Worm (Caenorhabditis elegans) whole organism, L4 larva: ENCODE measurements around the gene H12D21.5.

Experiments used
- D1046.2 ChIP-seq: fragments of 200-800 bp; sonication (Bioruptor generic); IDR thresholded peaks from 2 replicates; pipeline ENCODE4 v1.3.6; 2022; ENCODE audit warnings: missing genetic modification characterization, missing compliant biosample characterization
- F10B5.3 ChIP-seq: sonication (generic microtip); optimal IDR thresholded peaks from 2 replicates; lab custom pipeline; 2016; ENCODE audit warnings: mild to moderate bottlenecking, missing genetic modification characterization, missing compliant biosample characterization
- F37D6.2 ChIP-seq: sonication (generic microtip); optimal IDR thresholded peaks from 2 replicates; lab custom pipeline; 2016; ENCODE audit warnings: mild to moderate bottlenecking, missing genetic modification characterization, missing compliant biosample characterization
- F49E8.2 ChIP-seq: sonication (generic microtip); optimal IDR thresholded peaks from 2 replicates; lab custom pipeline; 2016; ENCODE audit warnings: missing compliant biosample characterization, mild to moderate bottlenecking, missing genetic modification characterization, borderline replicate concordance
- Y5F2A.4 ChIP-seq: fragments of 200-800 bp; sonication (Bioruptor generic); optimal IDR thresholded peaks from 2 replicates; lab custom pipeline; 2018; ENCODE audit warnings: mild to moderate bottlenecking, missing genetic modification characterization, missing compliant biosample characterization
- ZK337.2 ChIP-seq: fragments of 200-800 bp; sonication (Bioruptor generic); IDR thresholded peaks from 2 replicates; pipeline ENCODE4 v1.3.6; 2022; ENCODE audit warnings: missing genetic modification reagents, missing genetic modification characterization, missing compliant biosample characterization
- ama-1 ChIP-seq: fragments of 150-350 bp; optimal IDR thresholded peaks from 2 replicates; lab custom pipeline; 2014; ENCODE audit warnings: inconsistent platforms, mixed read lengths
- arid-1 ChIP-seq: fragments of 200-800 bp; sonication (Bioruptor generic); conservative IDR thresholded peaks from 2 replicates; pipeline ENCODE4 v1.3.6; 2022; ENCODE audit warnings: missing genetic modification reagents, missing genetic modification characterization, missing compliant biosample characterization
- ceh-20 ChIP-seq: fragments of 200-800 bp; sonication (Bioruptor generic); IDR thresholded peaks from 2 replicates; pipeline ENCODE4 v1.3.6; 2022; ENCODE audit warnings: missing genetic modification reagents, missing genetic modification characterization, missing compliant biosample characterization
- ceh-44 ChIP-seq: fragments of 200-800 bp; sonication (Bioruptor generic); IDR thresholded peaks from 2 replicates; pipeline ENCODE4 v1.3.6; 2022; ENCODE audit warnings: missing genetic modification reagents, missing genetic modification characterization, missing compliant biosample characterization
- ceh-62 ChIP-seq: sonication (generic microtip); optimal IDR thresholded peaks from 2 replicates; lab custom pipeline; 2017; ENCODE audit warnings: missing biosample characterization, missing genetic modification characterization
- ces-1 ChIP-seq: fragments of 150-350 bp; sonication (generic microtip); optimal IDR thresholded peaks from 4 replicates; lab custom pipeline; 2014; ENCODE audit warnings: missing biosample characterization, missing genetic modification reagents, missing genetic modification characterization
- ctbp-1 ChIP-seq: fragments of 200-800 bp; sonication (Bioruptor generic); IDR thresholded peaks from 2 replicates; pipeline ENCODE4 v1.3.6; 2022; ENCODE audit warnings: missing genetic modification reagents, missing genetic modification characterization, missing compliant biosample characterization
- daf-16 ChIP-seq, 3 experiments: sonication (generic microtip); optimal IDR thresholded peaks; 2 replicates each; lab custom pipeline; 2016 to 2017; ENCODE audit warnings: missing genetic modification characterization in 3 of 3, missing genetic modification reagents in 3 of 3, mild to moderate bottlenecking in 2 of 3, missing compliant biosample characterization in 2 of 3, missing biosample characterization in 1 of 3, moderate library complexity in 1 of 3
- daf-19 ChIP-seq: fragments of 200-800 bp; sonication (Bioruptor generic); conservative IDR thresholded peaks from 2 replicates; pipeline ENCODE4 v1.3.6; 2022; ENCODE audit warnings: missing genetic modification characterization, missing compliant biosample characterization
- dmd-6 ChIP-seq: fragments of 200-800 bp; sonication (Bioruptor generic); IDR thresholded peaks from 2 replicates; pipeline ENCODE4 v1.3.6; 2022; ENCODE audit warnings: missing genetic modification reagents, missing genetic modification characterization, missing compliant biosample characterization
- dmd-8 ChIP-seq: fragments of 200-800 bp; sonication (Bioruptor generic); IDR thresholded peaks from 2 replicates; pipeline ENCODE4 v1.3.6; 2022; ENCODE audit warnings: missing genetic modification characterization, missing compliant biosample characterization
- dpl-1 ChIP-seq: fragments of 150-350 bp; optimal IDR thresholded peaks from 2 replicates; lab custom pipeline; 2014; ENCODE audit warnings: missing biosample characterization, missing genetic modification reagents, missing genetic modification characterization
- egl-43 ChIP-seq: fragments of 200-800 bp; sonication (Bioruptor generic); IDR thresholded peaks from 2 replicates; pipeline ENCODE4 v1.3.6; 2022; ENCODE audit warnings: missing genetic modification reagents, missing genetic modification characterization, missing compliant biosample characterization
- fos-1 ChIP-seq: fragments of 150-350 bp; optimal IDR thresholded peaks from 2 replicates; lab custom pipeline; 2014; ENCODE audit warnings: missing biosample characterization, missing genetic modification characterization
- gei-8 ChIP-seq: fragments of 200-800 bp; sonication (Bioruptor generic); optimal IDR thresholded peaks from 2 replicates; lab custom pipeline; 2018; ENCODE audit warnings: mild to moderate bottlenecking, missing genetic modification characterization, missing compliant biosample characterization
- hlh-11 ChIP-seq: fragments of 200-800 bp; sonication (Bioruptor generic); optimal IDR thresholded peaks from 2 replicates; lab custom pipeline; 2018; ENCODE audit warnings: mild to moderate bottlenecking, missing genetic modification characterization, missing compliant biosample characterization
- hlh-30 ChIP-seq: sonication (generic microtip); optimal IDR thresholded peaks from 2 replicates; lab custom pipeline; 2017; ENCODE audit warnings: antibody characterized with exemption, mild to moderate bottlenecking, missing genetic modification characterization, missing compliant biosample characterization; ENCODE audit not compliant: insufficient read depth
- hmg-1.1 ChIP-seq: fragments of 200-800 bp; sonication (Bioruptor generic); IDR thresholded peaks from 2 replicates; pipeline ENCODE4 v1.3.6; 2022; ENCODE audit warnings: missing genetic modification reagents, missing genetic modification characterization, missing compliant biosample characterization
- lin-1 ChIP-seq: fragments of 200-800 bp; sonication (Bioruptor generic); IDR thresholded peaks from 2 replicates; pipeline ENCODE4 v1.3.6; 2022; ENCODE audit warnings: missing genetic modification reagents, missing genetic modification characterization, missing compliant biosample characterization
- lin-15B ChIP-seq: fragments of 150-350 bp; sonication (generic microtip); optimal IDR thresholded peaks from 3 replicates; lab custom pipeline; 2014; ENCODE audit warnings: missing biosample characterization, missing genetic modification characterization
- lin-29 ChIP-seq: fragments of 200-800 bp; sonication (Bioruptor generic); IDR thresholded peaks from 2 replicates; pipeline ENCODE4 v1.3.6; 2022; ENCODE audit warnings: missing genetic modification reagents, missing genetic modification characterization, missing compliant biosample characterization
- lin-39 ChIP-seq: fragments of 150-350 bp; optimal IDR thresholded peaks from 2 replicates; lab custom pipeline; 2014; ENCODE audit warnings: missing biosample characterization, missing genetic modification reagents, missing genetic modification characterization
- mes-2 ChIP-seq: sonication (generic microtip); optimal IDR thresholded peaks from 2 replicates; lab custom pipeline; 2016; ENCODE audit warnings: missing genotype, mild to moderate bottlenecking, missing genetic modification characterization, missing compliant biosample characterization; ENCODE audit not compliant: poor library complexity, severe bottlenecking
- mxl-3 ChIP-seq: fragments of 200-800 bp; sonication (Bioruptor generic); optimal IDR thresholded peaks from 2 replicates; lab custom pipeline; 2018; ENCODE audit warnings: mild to moderate bottlenecking, missing genetic modification characterization, missing compliant biosample characterization
- nhr-10 ChIP-seq: fragments of 150-350 bp; optimal IDR thresholded peaks from 2 replicates; lab custom pipeline; 2014; ENCODE audit warnings: missing biosample characterization, missing genetic modification characterization
- nhr-11 ChIP-seq: fragments of 150-350 bp; optimal IDR thresholded peaks from 2 replicates; lab custom pipeline; 2014; ENCODE audit warnings: missing biosample characterization, missing genetic modification characterization
- nhr-111 ChIP-seq: fragments of 200-800 bp; sonication (Bioruptor generic); optimal IDR thresholded peaks from 2 replicates; lab custom pipeline; 2018; ENCODE audit warnings: mild to moderate bottlenecking, missing genetic modification characterization, missing compliant biosample characterization
- nhr-28 ChIP-seq: fragments of 150-350 bp; optimal IDR thresholded peaks from 2 replicates; lab custom pipeline; 2014; ENCODE audit warnings: missing biosample characterization, missing genetic modification characterization
- nhr-41 ChIP-seq: fragments of 200-800 bp; sonication (Bioruptor generic); IDR thresholded peaks from 2 replicates; pipeline ENCODE4 v1.3.6; 2022; ENCODE audit warnings: missing genetic modification reagents, missing genetic modification characterization, missing compliant biosample characterization
- nhr-42 ChIP-seq: fragments of 200-800 bp; sonication (Bioruptor generic); IDR thresholded peaks from 2 replicates; pipeline ENCODE4 v1.3.6; 2022; ENCODE audit warnings: missing genetic modification characterization, missing compliant biosample characterization
- saeg-2 ChIP-seq: fragments of 200-800 bp; sonication (Bioruptor generic); IDR thresholded peaks from 2 replicates; pipeline ENCODE4 v1.3.6; 2022; ENCODE audit warnings: missing genetic modification reagents, missing genetic modification characterization, missing compliant biosample characterization
- snpc-1.2 ChIP-seq: fragments of 200-800 bp; sonication (Bioruptor generic); IDR thresholded peaks from 2 replicates; pipeline ENCODE4 v1.3.6; 2022; ENCODE audit warnings: missing genetic modification reagents, missing genetic modification characterization, missing compliant biosample characterization
- snpc-4 ChIP-seq: fragments of 150-350 bp; optimal IDR thresholded peaks from 2 replicates; lab custom pipeline; 2014; ENCODE audit warnings: missing biosample characterization, missing genetic modification characterization
- unc-39 ChIP-seq: sonication (generic microtip); optimal IDR thresholded peaks from 2 replicates; lab custom pipeline; 2017; ENCODE audit warnings: missing biosample characterization, missing genetic modification characterization
- unc-62 ChIP-seq, 3 experiments: fragments of 150-350 bp in 1 of 3; sonication (generic microtip); optimal IDR thresholded peaks in 2 of 3; peaks in 1 of 3; 1 replicate in 1 of 3; 2 replicates in 2 of 3; lab custom pipeline; 2014 to 2017; ENCODE audit warnings: missing biosample characterization in 3 of 3, missing genetic modification characterization in 3 of 3, missing genetic modification reagents in 3 of 3, missing genotype in 1 of 3
- zfp-3 ChIP-seq: fragments of 200-800 bp; sonication (Bioruptor generic); conservative IDR thresholded peaks from 2 replicates; pipeline ENCODE4 v1.3.6; 2022; ENCODE audit warnings: missing genetic modification reagents, missing genetic modification characterization, missing compliant biosample characterization
- zip-2 ChIP-seq: fragments of 150-350 bp; optimal IDR thresholded peaks from 2 replicates; lab custom pipeline; 2014; ENCODE audit warnings: missing biosample characterization, missing genetic modification characterization
- ztf-11 ChIP-seq: fragments of 150-350 bp; optimal IDR thresholded peaks from 2 replicates; lab custom pipeline; 2014; ENCODE audit warnings: missing biosample characterization, missing genetic modification characterization

The H12D21.5 gene

DNA sequence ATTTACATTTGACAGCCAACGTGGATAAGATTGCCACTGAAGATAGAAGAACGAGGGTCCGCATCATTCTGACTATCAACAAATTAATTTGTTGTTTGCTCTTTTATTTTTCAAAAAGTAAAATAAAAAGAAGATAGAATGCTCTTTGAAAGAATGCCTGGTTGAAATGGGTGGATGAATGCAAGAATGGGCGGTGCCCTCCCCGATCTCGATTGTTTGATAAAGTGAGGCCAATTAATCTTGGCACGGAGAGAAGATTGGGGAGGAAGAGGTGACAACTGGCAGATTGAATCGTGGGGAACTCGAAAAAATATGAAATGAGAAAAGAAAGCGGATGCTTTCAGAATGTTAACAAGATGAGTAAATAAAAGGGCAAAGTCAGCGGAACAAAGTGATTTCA lies 22.4 kb upstream of the H12D21.5 start, which contains the start of gene ZC412.3:
TSS of gene ZC412.3 (minus strand) at position 183 of the 400 bp plus-strand sequence.
- TF ChIP-seq ceh-20 (GFP tag; lab: Robert Waterston, UW) (no peak), nhr-111 (GFP tag; lab: Kevin White, UChicago) (no peak), nhr-41 (GFP tag; lab: Robert Waterston, UW) (no peak), unc-62 (GFP tag; optimal IDR thresholded peaks at IDR 0.05 in 1 of 2; lab: Kevin White, UChicago) (peak in 1 of 2 experiments; percentile 10), unc-62 (tag; optimal IDR thresholded peaks at IDR 0.05; lab: Kevin White, UChicago) (no peak), daf-16 (GFP tag; optimal IDR thresholded peaks at IDR 0.05; lab: Kevin White, UChicago) (peak in 1 of 2 experiments; percentile 60), daf-16 (tag; optimal IDR thresholded peaks at IDR 0.05; lab: Kevin White, UChicago) (no peak), nhr-11 (tag; lab: Kevin White, UChicago) (peak; percentile 37)

ce11 chrV:14875371-14875770 lies 18.4 kb upstream of the H12D21.5 start, which contains the start of gene ZC412.5:
ZC412.5 (minus strand) TSS chrV:14875471.
- TF ChIP-seq unc-39: no peak
- no peak for TF ChIP-seq dpl-1 (GFP tag; lab: Kevin White, UChicago)
- TF ChIP-seq, all 104 proteins: peak for 0

- no peak for TF ChIP-seq Y5F2A.4 (GFP tag; lab: Kevin White, UChicago)
- no peak for TF ChIP-seq lin-39 (tag; lab: Kevin White, UChicago)
- TF ChIP-seq arid-1 (GFP tag; lab: Robert Waterston, UW): no peak
- no peak for TF ChIP-seq F49E8.2 (tag; lab: Kevin White, UChicago)
- TF ChIP-seq dmd-8 (GFP tag; lab: Robert Waterston, UW): peak; percentile 49; the same call in 1 of the 2 replicates
- TF ChIP-seq nhr-10 (tag; lab: Kevin White, UChicago): no peak
- TF ChIP-seq hlh-30 (tag; lab: Kevin White, UChicago): peak; percentile 18
- no peak for TF ChIP-seq fos-1 (tag; lab: Kevin White, UChicago)
- TF ChIP-seq hlh-11: peak; percentile 46
- TF ChIP-seq gei-8 (GFP tag; lab: Kevin White, UChicago): no peak
- TF ChIP-seq dpl-1 (GFP tag; lab: Kevin White, UChicago): no peak
- TF ChIP-seq lin-15B (tag; lab: Kevin White, UChicago): no peak
- TF ChIP-seq zip-2 (tag; lab: Kevin White, UChicago): no peak
- TF ChIP-seq nhr-111 (GFP tag; lab: Kevin White, UChicago): no peak
- peak; percentile 38 for TF ChIP-seq dmd-6 (GFP tag; lab: Robert Waterston, UW)
- no peak for TF ChIP-seq ces-1 (GFP tag; lab: Kevin White, UChicago)
- TF ChIP-seq ceh-44: peak; percentile 69; the same call in 1 of the 2 replicates
- peak; percentile 77 for TF ChIP-seq egl-43 (GFP tag; lab: Robert Waterston, UW)
- TF ChIP-seq hmg-1.1 (GFP tag; lab: Robert Waterston, UW): peak; percentile 74
- 0 out of 2 replicates have a peak, but pooled peaks have one; percentile 19 for TF ChIP-seq ctbp-1
- TF ChIP-seq lin-1 (GFP tag; lab: Robert Waterston, UW): no peak
- peak; percentile 62; the same call in 1 of the 2 replicates for TF ChIP-seq ceh-20 (GFP tag; lab: Robert Waterston, UW)
- no peak for TF ChIP-seq nhr-41 (GFP tag; lab: Robert Waterston, UW)
- TF ChIP-seq mes-2 (tag; lab: Kevin White, UChicago): peak; percentile 85
- no peak for TF ChIP-seq unc-62 (GFP tag; optimal IDR thresholded peaks at IDR 0.05 in 1 of 2; lab: Kevin White, UChicago)
- TF ChIP-seq unc-62 (tag; optimal IDR thresholded peaks at IDR 0.05; lab: Kevin White, UChicago): no peak
- TF ChIP-seq ceh-62 (tag; lab: Kevin White, UChicago): no peak
- peak; percentile 36 for TF ChIP-seq mxl-3
- TF ChIP-seq ZK337.2: peak; percentile 63; the same call in 1 of the 2 replicates
- TF ChIP-seq ama-1 (lab: Kevin White, UChicago): no peak
- TF ChIP-seq nhr-42 (GFP tag; lab: Robert Waterston, UW): 0 out of 2 replicates have a peak, but pooled peaks have one; percentile 14
- peak; percentile 91 for TF ChIP-seq snpc-4 (tag; lab: Kevin White, UChicago)
- TF ChIP-seq F37D6.2: no peak
- no peak for TF ChIP-seq daf-19 (GFP tag; lab: Robert Waterston, UW)
- peak; percentile 1 for TF ChIP-seq F10B5.3 (tag; lab: Kevin White, UChicago)
- no peak for TF ChIP-seq lin-29
- TF ChIP-seq D1046.2: no peak
- no peak; the same call in 1 of the 2 replicates for TF ChIP-seq snpc-1.2
- no peak for TF ChIP-seq saeg-2 (GFP tag; lab: Robert Waterston, UW)
- no peak for TF ChIP-seq ztf-11 (tag; lab: Kevin White, UChicago)
- peak; percentile 30 for TF ChIP-seq nhr-28
- no peak for TF ChIP-seq unc-39
- TF ChIP-seq zfp-3 (GFP tag; lab: Robert Waterston, UW): no peak
These were observed 17.5 kb upstream of the H12D21.5 start for ce11 chrV:14876257-14876656.
